Worm (Caenorhabditis elegans): Measurements from ENCODE around the gene Y2H9A.4.

- TF ChIP-seq unc-62 (GFP tag; optimal IDR thresholded peaks at IDR 0.05), result no peak
- TF ChIP-seq daf-12 (tag; optimal IDR thresholded peaks at IDR 0.05), result no peak
- no peak for TF ChIP-seq lin-39 (tag; optimal IDR thresholded peaks at IDR 0.05)
- no peak for TF ChIP-seq skn-1 (tag; optimal IDR thresholded peaks at IDR 0.05)
- no peak for TF ChIP-seq mdl-1 (tag; optimal IDR thresholded peaks at IDR 0.05)
- TF ChIP-seq nhr-77 (tag; optimal IDR thresholded peaks at IDR 0.05), result no peak
- TF ChIP-seq zag-1 (tag; optimal IDR thresholded peaks at IDR 0.05), result no peak
- TF ChIP-seq fos-1 (tag; optimal IDR thresholded peaks at IDR 0.05), result no peak
- TF ChIP-seq pqm-1 (tag; optimal IDR thresholded peaks at IDR 0.05), result no peak
- no peak for TF ChIP-seq jun-1 (tag; optimal IDR thresholded peaks at IDR 0.05)
- no peak for TF ChIP-seq ama-1 (optimal IDR thresholded peaks at IDR 0.05)
- TF ChIP-seq nhr-28 (tag; optimal IDR thresholded peaks at IDR 0.05), result no peak
Observed at ce11 chrV:13453334-13453733, 7.6 kb downstream of the Y2H9A.4 start, which contains the start of gene lurp-2.

Measured in whole organism, L3 larva.